Worm (Caenorhabditis elegans) whole organism, late embryonic: Measurements from ENCODE around the gene K07H8.11.

Experiments
- K02D7.2 ChIP-seq: sonication (generic microtip); optimal IDR thresholded peaks from 2 replicates; lab custom pipeline; 2017; ENCODE audit warnings: mild to moderate bottlenecking, missing genetic modification characterization, missing compliant biosample characterization
- ama-1 ChIP-seq: fragments of 150-350 bp; optimal IDR thresholded peaks from 2 replicates; lab custom pipeline; 2014
- ceh-18 ChIP-seq: sonication (generic microtip); optimal IDR thresholded peaks from 2 replicates; lab custom pipeline; 2016; ENCODE audit warnings: missing genetic modification characterization, missing compliant biosample characterization
- ceh-45 ChIP-seq: fragments of 200-800 bp; sonication (Bioruptor generic); IDR thresholded peaks from 2 replicates; pipeline ENCODE4 v1.3.6; 2022; ENCODE audit warnings: missing genetic modification reagents, missing genetic modification characterization, missing compliant biosample characterization
- elt-2 ChIP-seq: sonication (generic microtip); optimal IDR thresholded peaks from 2 replicates; lab custom pipeline; 2016; ENCODE audit warnings: missing genetic modification reagents, missing genetic modification characterization, missing compliant biosample characterization
- fax-1 ChIP-seq: sonication (generic microtip); optimal IDR thresholded peaks from 2 replicates; lab custom pipeline; 2016; ENCODE audit warnings: missing genotype, missing genetic modification characterization, missing compliant biosample characterization
- hlh-15 ChIP-seq: sonication (generic microtip); optimal IDR thresholded peaks from 2 replicates; lab custom pipeline; 2016; ENCODE audit warnings: missing genetic modification characterization, missing compliant biosample characterization
- hlh-30 ChIP-seq: sonication (generic microtip); optimal IDR thresholded peaks from 2 replicates; lab custom pipeline; 2017; ENCODE audit warnings: antibody characterized with exemption, missing genetic modification characterization, missing compliant biosample characterization; ENCODE audit not compliant: insufficient read depth
- npax-4 ChIP-seq: sonication (generic microtip); optimal IDR thresholded peaks from 2 replicates; lab custom pipeline; 2016; ENCODE audit warnings: missing genetic modification characterization, missing compliant biosample characterization
- pax-1 ChIP-seq: fragments of 150-350 bp; optimal IDR thresholded peaks from 2 replicates; lab custom pipeline; 2014; ENCODE audit warnings: missing biosample characterization, missing genetic modification characterization
- pha-4 ChIP-seq: fragments of 150-350 bp; optimal IDR thresholded peaks from 2 replicates; lab custom pipeline; 2018; ENCODE audit warnings: missing biosample characterization, missing genetic modification reagents, missing genetic modification characterization
- rnt-1 ChIP-seq: sonication (generic microtip); optimal IDR thresholded peaks from 2 replicates; lab custom pipeline; 2016; ENCODE audit warnings: missing genetic modification characterization, missing compliant biosample characterization
- sdc-2 ChIP-seq: sonication (generic microtip); optimal IDR thresholded peaks from 2 replicates; lab custom pipeline; 2016; ENCODE audit warnings: missing genotype, missing genetic modification characterization, missing compliant biosample characterization
- zip-5 ChIP-seq: sonication (generic microtip); optimal IDR thresholded peaks from 2 replicates; lab custom pipeline; 2016; ENCODE audit warnings: missing genetic modification characterization, missing compliant biosample characterization

DNA sequence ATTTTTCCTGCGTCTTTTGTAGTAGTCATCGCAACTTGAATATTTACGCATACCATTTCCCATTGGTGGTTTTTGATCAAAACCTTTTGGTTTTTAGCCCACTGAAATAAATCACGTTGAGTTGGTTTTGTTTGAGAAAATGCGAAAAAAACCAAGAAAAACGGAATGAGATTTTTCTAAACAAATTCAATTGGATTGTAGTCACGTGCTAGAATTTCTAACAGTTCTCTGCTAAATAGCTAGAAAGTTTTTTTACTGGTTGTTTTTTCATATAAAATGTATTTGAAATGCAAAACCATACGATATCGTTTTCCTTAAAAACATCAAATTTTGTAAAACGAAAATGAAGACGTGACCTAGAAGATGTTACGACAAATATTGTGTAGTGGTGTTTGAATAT lies 1.5 kb upstream of the K07H8.11 start, which contains the start of gene K07H8.12:
- TF ChIP-seq elt-2 (no peak), ceh-18 (tag; lab: Kevin White, UChicago) (no peak), fax-1 (tag; lab: Kevin White, UChicago) (no peak), ama-1 (lab: Kevin White, UChicago) (no peak), pax-1 (tag; lab: Kevin White, UChicago) (no peak), npax-4 (no peak), pha-4 (tag; lab: Kevin White, UChicago) (no peak), sdc-2 (tag; lab: Kevin White, UChicago) (no peak), K02D7.2 (tag; lab: Kevin White, UChicago) (no peak), zip-5 (no peak), rnt-1 (no peak), ceh-45 (no peak), hlh-15 (tag; lab: Kevin White, UChicago) (no peak), hlh-30 (tag; lab: Kevin White, UChicago) (no peak)
